Worm (Caenorhabditis elegans): Measurements from ENCODE around the gene dct-15.

dct-15 gene

ce11 chrIV:9825196-9825744, 14.7 kb upstream of the dct-15 start, which contains the start of gene mtr-4:
Gene mtr-4, plus strand, starts transcription at chrIV:9825694.
- TF ChIP-seq ztf-1 (GFP tag; conservative IDR thresholded peaks at IDR 0.05) (no peak), nhr-129 (tag; optimal IDR thresholded peaks at IDR 0.05) (peak; percentile 30), C34F6.9 (tag; optimal IDR thresholded peaks at IDR 0.05) (peak; percentile 50), fos-1 (tag; optimal IDR thresholded peaks at IDR 0.05) (peak; percentile 44), mbf-1 (tag; optimal IDR thresholded peaks at IDR 0.05) (no peak)

ce11 chrIV:9824480-9824879, 13.9 kb upstream of the dct-15 start, which contains the start of gene catp-6:
Gene catp-6, minus strand, starts transcription at chrIV:9824580.
- TF ChIP-seq dmd-4 (tag; optimal IDR thresholded peaks at IDR 0.05): no peak

- TF ChIP-seq Y55F3AM.14 (GFP tag; optimal IDR thresholded peaks at IDR 0.05): no peak
- TF ChIP-seq gmeb-1 (tag; optimal IDR thresholded peaks at IDR 0.05): no peak
- TF ChIP-seq R02D3.7 (tag; optimal IDR thresholded peaks at IDR 0.05): no peak
- TF ChIP-seq ceh-16 (tag; optimal IDR thresholded peaks at IDR 0.05): no peak
- TF ChIP-seq nhr-6 (tag; optimal IDR thresholded peaks at IDR 0.05): no peak
- TF ChIP-seq alr-1 (tag; optimal IDR thresholded peaks at IDR 0.05): no peak
- no peak for TF ChIP-seq crh-2 (tag; optimal IDR thresholded peaks at IDR 0.05)
- no peak for TF ChIP-seq blmp-1 (tag; optimal IDR thresholded peaks at IDR 0.05; ENCODE audit: insufficient read depth)
- no peak for TF ChIP-seq egl-27 (tag; optimal IDR thresholded peaks at IDR 0.05)
- TF ChIP-seq sma-9 (GFP tag; optimal IDR thresholded peaks at IDR 0.05): no peak
- TF ChIP-seq sma-9 (tag; optimal IDR thresholded peaks at IDR 0.05): no peak
Measured at ce11 chrIV:9822585-9822984, 12.1 kb upstream of the dct-15 start.

- TF ChIP-seq blmp-1 (tag; optimal IDR thresholded peaks at IDR 0.05; ENCODE audit: insufficient read depth) (no peak), egl-27 (tag; optimal IDR thresholded peaks at IDR 0.05) (no peak), nhr-11 (tag; optimal IDR thresholded peaks at IDR 0.05) (no peak), peb-1 (tag; optimal IDR thresholded peaks at IDR 0.05) (no peak), lin-11 (tag; optimal IDR thresholded peaks at IDR 0.05) (no peak), lin-39 (tag; optimal IDR thresholded peaks at IDR 0.05) (no peak), unc-62 (GFP tag; optimal IDR thresholded peaks at IDR 0.05) (no peak), elt-1 (tag; optimal IDR thresholded peaks at IDR 0.05) (no peak), gmeb-1 (tag; optimal IDR thresholded peaks at IDR 0.05) (no peak), nhr-25 (tag; optimal IDR thresholded peaks at IDR 0.05) (no peak), ztf-4 (tag; optimal IDR thresholded peaks at IDR 0.05) (no peak), lin-13 (GFP tag; optimal IDR thresholded peaks at IDR 0.05) (no peak), snpc-4 (tag; optimal IDR thresholded peaks at IDR 0.05) (no peak), nhr-12 (tag; optimal IDR thresholded peaks at IDR 0.05) (no peak), dmd-4 (tag; optimal IDR thresholded peaks at IDR 0.05) (no peak), ceh-82 (tag; optimal IDR thresholded peaks at IDR 0.05) (no peak)
Measured at ce11 chrIV:9821621-9822020, 11.1 kb upstream of the dct-15 start, which contains the start of gene col-123. Gene col-123, plus strand, starts transcription at chrIV:9821921.

- no peak for TF ChIP-seq crh-2 (tag; optimal IDR thresholded peaks at IDR 0.05)
- no peak for TF ChIP-seq sma-9 (GFP tag; optimal IDR thresholded peaks at IDR 0.05)
- no peak for TF ChIP-seq sma-9 (tag; optimal IDR thresholded peaks at IDR 0.05)
- no peak for TF ChIP-seq aly-2 (tag; optimal IDR thresholded peaks at IDR 0.05)
- TF ChIP-seq mbf-1 (tag; optimal IDR thresholded peaks at IDR 0.05): no peak
- TF ChIP-seq nhr-77 (tag; optimal IDR thresholded peaks at IDR 0.05): no peak
- TF ChIP-seq nhr-11 (tag; optimal IDR thresholded peaks at IDR 0.05): no peak
- no peak for TF ChIP-seq sem-4 (tag; optimal IDR thresholded peaks at IDR 0.05)
- TF ChIP-seq nhr-129 (tag; optimal IDR thresholded peaks at IDR 0.05): no peak
- TF ChIP-seq C34F6.9 (tag; optimal IDR thresholded peaks at IDR 0.05): no peak
- no peak for TF ChIP-seq egl-27 (tag; optimal IDR thresholded peaks at IDR 0.05)
- no peak for TF ChIP-seq ama-1 (optimal IDR thresholded peaks at IDR 0.05)
- no peak for TF ChIP-seq lin-39 (tag; optimal IDR thresholded peaks at IDR 0.05)
- no peak for TF ChIP-seq sma-3 (GFP tag; optimal IDR thresholded peaks at IDR 0.05)
- no peak for TF ChIP-seq peb-1 (tag; optimal IDR thresholded peaks at IDR 0.05)
- no peak for TF ChIP-seq elt-3 (tag; optimal IDR thresholded peaks at IDR 0.05)
- no peak for TF ChIP-seq unc-62 (GFP tag; optimal IDR thresholded peaks at IDR 0.05)
- no peak for TF ChIP-seq lin-11 (tag; optimal IDR thresholded peaks at IDR 0.05)
- TF ChIP-seq ceh-82 (tag; optimal IDR thresholded peaks at IDR 0.05): no peak
- no peak for TF ChIP-seq F13H6.1 (tag; optimal IDR thresholded peaks at IDR 0.05)
- no peak for TF ChIP-seq mab-5 (tag; optimal IDR thresholded peaks at IDR 0.05)
Measured at ce11 chrIV:9815432-9815831, 4.9 kb upstream of the dct-15 start, which contains the start of gene egl-20. Gene egl-20, minus strand, starts transcription at chrIV:9815532.

Measured in whole organism, L2 larva.